Worm (Caenorhabditis elegans): Measurements from ENCODE around the gene T25B9.2.

- TF ChIP-seq flt-1 (GFP tag; IDR thresholded peaks at IDR 0.05) (no peak), ref-1 (GFP tag; conservative IDR thresholded peaks at IDR 0.05) (no peak), ztf-23 (GFP tag; IDR thresholded peaks at IDR 0.05) (no peak), med-1 (GFP tag; optimal IDR thresholded peaks at IDR 0.05; ENCODE audit: insufficient read depth) (no peak)
Observed at ce11 chrIV:10771296-10771695, 19.7 kb upstream of the T25B9.2 start.
